Worm (Caenorhabditis elegans) whole organism, young adult: Measurements from ENCODE around the gene F20G2.5.

Source experiments
- B0019.2 ChIP-seq: fragments of 200-800 bp; sonication (Bioruptor generic); conservative IDR thresholded peaks from 2 replicates; pipeline ENCODE4 v1.3.6; 2022; ENCODE audit warnings: missing genetic modification reagents, missing genetic modification characterization, missing compliant biosample characterization
- B0035.1 ChIP-seq: sonication (generic microtip); optimal IDR thresholded peaks from 2 replicates; lab custom pipeline; 2016; ENCODE audit warnings: missing genetic modification characterization, mild to moderate bottlenecking, missing compliant biosample characterization, missing genotype, missing genetic modification reagents
- C17E4.6 ChIP-seq: fragments of 200-800 bp; sonication (Bioruptor generic); IDR thresholded peaks from 2 replicates; pipeline ENCODE4 v1.3.6; 2022; ENCODE audit warnings: missing genetic modification reagents, missing genetic modification characterization, missing compliant biosample characterization
- F22D6.2 ChIP-seq: sonication (generic microtip); optimal IDR thresholded peaks from 2 replicates; lab custom pipeline; 2016; ENCODE audit warnings: mild to moderate bottlenecking, missing genetic modification characterization, missing compliant biosample characterization
- F55B11.4 ChIP-seq: sonication (generic microtip); optimal IDR thresholded peaks from 2 replicates; lab custom pipeline; 2016; ENCODE audit warnings: missing compliant biosample characterization, missing genetic modification characterization, borderline replicate concordance; ENCODE audit not compliant: insufficient read depth
- K12H6.12 ChIP-seq: fragments of 200-800 bp; sonication (Bioruptor generic); optimal IDR thresholded peaks from 2 replicates; lab custom pipeline; 2018; ENCODE audit warnings: mild to moderate bottlenecking, missing genetic modification characterization, missing compliant biosample characterization
- Y53F4B.3 ChIP-seq: fragments of 200-800 bp; sonication (Bioruptor generic); IDR thresholded peaks from 2 replicates; pipeline ENCODE4 v1.3.6; 2022; ENCODE audit warnings: missing genetic modification reagents, missing genetic modification characterization, missing compliant biosample characterization
- ZK185.1 ChIP-seq: sonication (generic microtip); optimal IDR thresholded peaks from 2 replicates; lab custom pipeline; 2016; ENCODE audit warnings: mild to moderate bottlenecking, missing genetic modification characterization, missing compliant biosample characterization; ENCODE audit not compliant: poor library complexity, severe bottlenecking
- athp-1 ChIP-seq: sonication (generic microtip); optimal IDR thresholded peaks from 2 replicates; lab custom pipeline; 2017; ENCODE audit warnings: mild to moderate bottlenecking, missing genetic modification characterization, missing compliant biosample characterization
- attf-5 ChIP-seq: fragments of 200-800 bp; sonication (Bioruptor generic); optimal IDR thresholded peaks from 2 replicates; lab custom pipeline; 2018; ENCODE audit warnings: mild to moderate bottlenecking, missing genetic modification characterization, missing compliant biosample characterization
- ceh-40 ChIP-seq: fragments of 200-800 bp; sonication (Bioruptor generic); IDR thresholded peaks from 2 replicates; pipeline ENCODE4 v1.3.6; 2022; ENCODE audit warnings: missing genetic modification characterization, missing compliant biosample characterization
- dox-1 ChIP-seq: fragments of 200-800 bp; sonication (Bioruptor generic); IDR thresholded peaks from 2 replicates; pipeline ENCODE4 v1.3.6; 2022; ENCODE audit warnings: missing genetic modification reagents, missing genetic modification characterization, missing compliant biosample characterization
- egrh-3 ChIP-seq: fragments of 200-800 bp; sonication (Bioruptor generic); IDR thresholded peaks from 2 replicates; pipeline ENCODE4 v1.3.6; 2022; ENCODE audit warnings: missing genetic modification reagents, missing genetic modification characterization, missing compliant biosample characterization
- lag-1 ChIP-seq: fragments of 200-800 bp; sonication (Bioruptor generic); IDR thresholded peaks from 2 replicates; pipeline ENCODE4 v1.3.6; 2022; ENCODE audit warnings: missing genetic modification reagents, missing genetic modification characterization, missing compliant biosample characterization
- let-607 ChIP-seq, 2 experiments: fragments of 200-800 bp in 1 of 2; sonication (Bioruptor generic) in 1 of 2; sonication (generic microtip) in 1 of 2; optimal IDR thresholded peaks; 2 replicates each; lab custom pipeline; 2016 to 2018; ENCODE audit warnings: mild to moderate bottlenecking in 2 of 2, missing compliant biosample characterization in 2 of 2, missing genetic modification characterization in 2 of 2, moderate library complexity in 2 of 2, missing genotype in 1 of 2
- lin-40 ChIP-seq: sonication (generic microtip); optimal IDR thresholded peaks from 2 replicates; lab custom pipeline; 2016; ENCODE audit warnings: missing genetic modification characterization, mild to moderate bottlenecking, missing compliant biosample characterization, missing genotype, missing genetic modification reagents
- lsy-27 ChIP-seq: sonication (generic microtip); optimal IDR thresholded peaks from 2 replicates; lab custom pipeline; 2017; ENCODE audit warnings: missing genetic modification characterization, mild to moderate bottlenecking, missing compliant biosample characterization, antibody characterized with exemption, missing genotype, borderline replicate concordance; ENCODE audit not compliant: insufficient read depth
- mes-4 ChIP-seq: sonication (generic microtip); optimal IDR thresholded peaks from 2 replicates; lab custom pipeline; 2016; ENCODE audit warnings: missing genotype, missing genetic modification characterization, missing compliant biosample characterization
- mxl-1 ChIP-seq: sonication (generic microtip); optimal IDR thresholded peaks from 2 replicates; lab custom pipeline; 2016; ENCODE audit warnings: missing genetic modification characterization, missing compliant biosample characterization
- nfya-1 ChIP-seq: sonication (generic microtip); optimal IDR thresholded peaks from 2 replicates; lab custom pipeline; 2017; ENCODE audit warnings: antibody characterized with exemption, missing compliant biosample characterization, missing genetic modification characterization, borderline replicate concordance; ENCODE audit not compliant: insufficient read depth
- nhr-120 ChIP-seq: fragments of 200-800 bp; sonication (Bioruptor generic); IDR thresholded peaks from 2 replicates; pipeline ENCODE4 v1.3.6; 2022; ENCODE audit warnings: missing genetic modification characterization, missing compliant biosample characterization
- nhr-179 ChIP-seq: sonication (generic microtip); optimal IDR thresholded peaks from 2 replicates; lab custom pipeline; 2016; ENCODE audit warnings: mild to moderate bottlenecking, missing genetic modification characterization, missing compliant biosample characterization
- nhr-80 ChIP-seq: sonication (generic microtip); optimal IDR thresholded peaks from 2 replicates; lab custom pipeline; 2016; ENCODE audit warnings: missing genetic modification characterization, missing compliant biosample characterization
- nhr-90 ChIP-seq: sonication (generic microtip); optimal IDR thresholded peaks from 2 replicates; lab custom pipeline; 2016; ENCODE audit warnings: missing genotype, mild to moderate bottlenecking, missing genetic modification characterization, missing compliant biosample characterization
- pbrm-1 ChIP-seq: fragments of 200-800 bp; sonication (Bioruptor generic); IDR thresholded peaks from 2 replicates; pipeline ENCODE4 v1.3.6; 2022; ENCODE audit warnings: missing genetic modification reagents, missing genetic modification characterization, missing compliant biosample characterization
- rcor-1 ChIP-seq: fragments of 200-800 bp; sonication (Bioruptor generic); IDR thresholded peaks from 2 replicates; pipeline ENCODE4 v1.3.6; 2022; ENCODE audit warnings: missing genetic modification reagents, missing genetic modification characterization, missing compliant biosample characterization
- snpc-4 ChIP-seq, 5 experiments: fragments of 150-350 bp in 1 of 5; sonication (generic microtip) in 4 of 5; optimal IDR thresholded peaks; 2 replicates each; lab custom pipeline; 2014 to 2018; ENCODE audit warnings: missing genetic modification characterization in 5 of 5, missing biosample characterization in 3 of 5, antibody characterized with exemption in 2 of 5, mild to moderate bottlenecking in 2 of 5, missing compliant biosample characterization in 2 of 5, missing genotype in 2 of 5, moderate library complexity in 2 of 5, missing genetic modification reagents in 1 of 5
- tlf-1 ChIP-seq: fragments of 200-800 bp; sonication (Bioruptor generic); optimal IDR thresholded peaks from 2 replicates; lab custom pipeline; 2018; ENCODE audit warnings: mild to moderate bottlenecking, missing genetic modification characterization, missing compliant biosample characterization
- ztf-22 ChIP-seq: fragments of 200-800 bp; sonication (Bioruptor generic); optimal IDR thresholded peaks from 2 replicates; lab custom pipeline; 2018; ENCODE audit warnings: mild to moderate bottlenecking, missing genetic modification characterization, moderate library complexity, missing compliant biosample characterization

F20G2.5 gene

ce11 chrV:13751811-13752210 lies 19.5 kb upstream of the F20G2.5 start, which contains the start of gene cld-9:
cld-9 (minus strand) TSS chrV:13751891.
- TF ChIP-seq nhr-80 (tag; lab: Kevin White, UChicago) (peak; percentile 52), dox-1 (GFP tag; lab: Robert Waterston, UW) (no peak)
- TF ChIP-seq, all 124 proteins: peak for 1

ce11 chrV:13753481-13753880 lies 17.8 kb upstream of the F20G2.5 start, which contains the start of gene F20G2.1:
F20G2.1 (minus strand) TSS chrV:13753581.
- TF ChIP-seq mes-4 (tag; lab: Kevin White, UChicago) (no peak), B0035.1 (tag; lab: Kevin White, UChicago) (no peak)

ce11 chrV:13756359-13757091 lies 14.8 kb upstream of the F20G2.5 start, which contains the start of gene F20G2.2:
F20G2.2 (minus strand) TSS chrV:13756409.
- TF ChIP-seq F22D6.2 (tag; lab: Kevin White, UChicago) (no peak), ZK185.1 (tag; lab: Kevin White, UChicago) (no peak), nhr-80 (tag; lab: Kevin White, UChicago) (peak; percentile 23), ztf-22 (no peak), F55B11.4 (tag; lab: Kevin White, UChicago) (no peak)

- TF ChIP-seq nhr-179 (tag; lab: Kevin White, UChicago) = no peak
- peak; percentile 20 for TF ChIP-seq attf-5 (GFP tag; lab: Kevin White, UChicago)
Measured at ce11 chrV:13757349-13757748, 14.0 kb upstream of the F20G2.5 start.

ce11 chrV:13762426-13763127 lies 8.7 kb upstream of the F20G2.5 start, which contains the start of gene F20G2.6:
F20G2.6 (plus strand) TSS chrV:13763077.
- TF ChIP-seq pbrm-1 = no peak
- no peak for TF ChIP-seq ceh-40 (GFP tag; lab: Robert Waterston, UW)
- TF ChIP-seq snpc-4 (GFP tag; optimal IDR thresholded peaks at IDR 0.05; lab: Kevin White, UChicago) = no peak
- TF ChIP-seq snpc-4 (tag; optimal IDR thresholded peaks at IDR 0.05; lab: Kevin White, UChicago) = no peak
- no peak for TF ChIP-seq lin-40 (tag; lab: Kevin White, UChicago)
- no peak for TF ChIP-seq nhr-90 (tag; lab: Kevin White, UChicago)
- no peak for TF ChIP-seq dox-1 (GFP tag; lab: Robert Waterston, UW)
- no peak for TF ChIP-seq rcor-1 (GFP tag; lab: Robert Waterston, UW)
- no peak for TF ChIP-seq lag-1 (GFP tag; lab: Robert Waterston, UW)
- TF ChIP-seq athp-1 (tag; lab: Kevin White, UChicago) = no peak
- no peak for TF ChIP-seq nfya-1
- TF ChIP-seq Y53F4B.3 (GFP tag; lab: Robert Waterston, UW) = no peak
- TF ChIP-seq C17E4.6 (GFP tag; lab: Robert Waterston, UW) = no peak
- no peak for TF ChIP-seq mxl-1 (tag; lab: Kevin White, UChicago)
- TF ChIP-seq B0019.2 = no peak
- TF ChIP-seq tlf-1 = no peak
- no peak for TF ChIP-seq nhr-120 (GFP tag; lab: Robert Waterston, UW)
- no peak for TF ChIP-seq egrh-3 (GFP tag; lab: Robert Waterston, UW)
- TF ChIP-seq K12H6.12 (tag; lab: Kevin White, UChicago) = no peak
- TF ChIP-seq let-607 (tag; optimal IDR thresholded peaks at IDR 0.05; lab: Kevin White, UChicago) = no peak
- no peak for TF ChIP-seq lsy-27
